Comparison of ENCODE assay signal across 2 worm cellular contexts in the genomic region with DNA sequence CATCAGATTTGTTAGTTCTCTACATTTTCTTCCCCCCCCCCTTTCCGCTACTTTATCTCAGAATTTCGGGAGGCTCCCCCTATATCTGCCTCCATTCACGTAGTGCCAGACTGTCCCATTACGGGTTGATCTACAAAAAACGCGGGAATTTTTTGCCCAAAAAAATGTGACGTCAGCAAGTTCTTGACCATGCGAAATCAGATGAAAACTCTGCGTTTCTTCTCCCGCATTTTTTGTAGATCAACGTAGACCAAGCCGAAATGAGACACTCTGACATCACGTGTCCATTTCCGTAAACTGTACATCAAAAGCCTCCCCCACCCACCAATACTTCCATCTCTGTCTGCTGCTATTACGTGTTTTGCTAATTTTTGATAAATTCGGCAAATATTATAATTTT.
TF ChIP-seq lines count a peak whose summit lies in the region.

No protein-coding gene starts in this region.

TF ChIP-seq in whole organism, L4 larva, 104 proteins besides CTCF, POLR2A, EP300 and RAD21:
- no peak for TF ChIP-seq nhr-102 (tag; optimal IDR thresholded peaks at IDR 0.05; lab: Kevin White, UChicago)
- peak; percentile 10; the same call in 1 of the 2 replicates for TF ChIP-seq lin-38 (GFP tag; IDR thresholded peaks at IDR 0.05; lab: Robert Waterston, UW)
- no peak for TF ChIP-seq lir-3 (tag; optimal IDR thresholded peaks at IDR 0.05; lab: Kevin White, UChicago)
- TF ChIP-seq nhr-28 (tag; optimal IDR thresholded peaks at IDR 0.05; lab: Kevin White, UChicago) = no peak
- no peak for TF ChIP-seq egl-43 (GFP tag; IDR thresholded peaks at IDR 0.05; lab: Robert Waterston, UW)
- TF ChIP-seq aly-2 (tag; optimal IDR thresholded peaks at IDR 0.05; lab: Kevin White, UChicago) = no peak
- TF ChIP-seq nhr-25 (tag; optimal IDR thresholded peaks at IDR 0.05; lab: Kevin White, UChicago; ENCODE audit: borderline replicate concordance, insufficient read depth) = no peak
- TF ChIP-seq spr-3 (GFP tag; optimal IDR thresholded peaks at IDR 0.05; lab: Kevin White, UChicago) = no peak
- TF ChIP-seq arid-1 (GFP tag; conservative IDR thresholded peaks at IDR 0.05; lab: Robert Waterston, UW) = peak; percentile 32; the same call in 1 of the 2 replicates
- no peak for TF ChIP-seq ces-1 (GFP tag; optimal IDR thresholded peaks at IDR 0.05; lab: Kevin White, UChicago)
- no peak for TF ChIP-seq cey-2 (tag; optimal IDR thresholded peaks at IDR 0.05; lab: Kevin White, UChicago; ENCODE audit: borderline replicate concordance, insufficient read depth)
- TF ChIP-seq daf-19 (GFP tag; conservative IDR thresholded peaks at IDR 0.05; lab: Robert Waterston, UW) = no peak
- no peak for TF ChIP-seq daf-16 (GFP tag; optimal IDR thresholded peaks at IDR 0.05; lab: Kevin White, UChicago)
- peak; percentile 0 for TF ChIP-seq daf-16 (tag; optimal IDR thresholded peaks at IDR 0.05; lab: Kevin White, UChicago)
- peak; percentile 53 for TF ChIP-seq aha-1 (tag; lab: Kevin White, UChicago)

TF ChIP-seq in whole organism, young adult, 124 proteins besides CTCF, POLR2A, EP300 and RAD21:
- no peak for TF ChIP-seq let-607 (tag; optimal IDR thresholded peaks at IDR 0.05; lab: Kevin White, UChicago)
- no peak for TF ChIP-seq hlh-12 (tag; optimal IDR thresholded peaks at IDR 0.05; lab: Kevin White, UChicago)
- peak; percentile 62 for TF ChIP-seq madf-6 (GFP tag; IDR thresholded peaks at IDR 0.05; lab: Robert Waterston, UW)
- TF ChIP-seq lin-26 (GFP tag; IDR thresholded peaks at IDR 0.05; lab: Robert Waterston, UW) = 0 out of 2 replicates have a peak, but pooled peaks have one; percentile 53
- peak; percentile 30; the same call in 1 of the 2 replicates for TF ChIP-seq dox-1 (GFP tag; IDR thresholded peaks at IDR 0.05; lab: Robert Waterston, UW)
- TF ChIP-seq cebp-1 (GFP tag; IDR thresholded peaks at IDR 0.05; lab: Robert Waterston, UW) = no peak
- no peak for TF ChIP-seq cebp-1 (tag; optimal IDR thresholded peaks at IDR 0.05; lab: Kevin White, UChicago)
- TF ChIP-seq tbp1 (GFP tag; optimal IDR thresholded peaks at IDR 0.05; lab: Kevin White, UChicago) = no peak
- no peak for TF ChIP-seq lir-1 (GFP tag; conservative IDR thresholded peaks at IDR 0.05; lab: Robert Waterston, UW)
- TF ChIP-seq rpc-1 (optimal IDR thresholded peaks at IDR 0.05; lab: Kevin White, UChicago) = no peak
- TF ChIP-seq rpc-1 (tag; optimal IDR thresholded peaks at IDR 0.05; lab: Kevin White, UChicago) = no peak
- no peak for TF ChIP-seq fkh-3 (tag; optimal IDR thresholded peaks at IDR 0.05; lab: Kevin White, UChicago)
- peak; percentile 12 for TF ChIP-seq die-1 (tag; optimal IDR thresholded peaks at IDR 0.05; lab: Kevin White, UChicago)
- TF ChIP-seq sea-2 (GFP tag; IDR thresholded peaks at IDR 0.05; lab: Robert Waterston, UW) = no peak
- TF ChIP-seq xnd-1 (tag; optimal IDR thresholded peaks at IDR 0.05; lab: Kevin White, UChicago) = no peak
- TF ChIP-seq ztf-3 (GFP tag; optimal IDR thresholded peaks at IDR 0.05; lab: Kevin White, UChicago) = no peak
- no peak for TF ChIP-seq ceh-27 (GFP tag; optimal IDR thresholded peaks at IDR 0.05; lab: Kevin White, UChicago)
- no peak for TF ChIP-seq Y95B8A.8 (GFP tag; IDR thresholded peaks at IDR 0.05; lab: Robert Waterston, UW)
- TF ChIP-seq ceh-100 (GFP tag; IDR thresholded peaks at IDR 0.05; lab: Robert Waterston, UW) = no peak
- no peak for TF ChIP-seq snpc-4 (GFP tag; optimal IDR thresholded peaks at IDR 0.05; lab: Kevin White, UChicago)
- TF ChIP-seq snpc-4 (tag; optimal IDR thresholded peaks at IDR 0.05; lab: Kevin White, UChicago) = no peak
- no peak for TF ChIP-seq K11D2.4 (GFP tag; IDR thresholded peaks at IDR 0.05; lab: Robert Waterston, UW)
- TF ChIP-seq unc-130 (GFP tag; optimal IDR thresholded peaks at IDR 0.05; lab: Kevin White, UChicago) = no peak
- TF ChIP-seq K12H6.12 (tag; optimal IDR thresholded peaks at IDR 0.05; lab: Kevin White, UChicago) = no peak
- TF ChIP-seq dpff-1 (tag; optimal IDR thresholded peaks at IDR 0.05; lab: Kevin White, UChicago) = no peak
- no peak for TF ChIP-seq hlh-26 (GFP tag; conservative IDR thresholded peaks at IDR 0.05; lab: Robert Waterston, UW)
- no peak for TF ChIP-seq unc-62 (GFP tag; optimal IDR thresholded peaks at IDR 0.05; lab: Kevin White, UChicago)
- no peak for TF ChIP-seq bed-2 (GFP tag; IDR thresholded peaks at IDR 0.05; lab: Robert Waterston, UW)
- no peak for TF ChIP-seq lsl-1 (GFP tag; optimal IDR thresholded peaks at IDR 0.05; lab: Kevin White, UChicago)
- TF ChIP-seq F33H1.4 (GFP tag; IDR thresholded peaks at IDR 0.05; lab: Robert Waterston, UW) = no peak
- TF ChIP-seq hsf-1 (GFP tag; IDR thresholded peaks at IDR 0.05; lab: Robert Waterston, UW) = peak; percentile 35; the same call in 1 of the 2 replicates
- no peak for TF ChIP-seq attf-3 (GFP tag; conservative IDR thresholded peaks at IDR 0.05; lab: Robert Waterston, UW)
- TF ChIP-seq ama-1 (optimal IDR thresholded peaks at IDR 0.05; lab: Kevin White, UChicago) = no peak
- TF ChIP-seq ama-1 (GFP tag; optimal IDR thresholded peaks at IDR 0.05; lab: Kevin White, UChicago) = no peak
- TF ChIP-seq madf-8 (GFP tag; conservative IDR thresholded peaks at IDR 0.05; lab: Robert Waterston, UW) = no peak
- no peak for TF ChIP-seq ceh-58 (GFP tag; IDR thresholded peaks at IDR 0.05; lab: Robert Waterston, UW)
- no peak for TF ChIP-seq tlf-1 (GFP tag; optimal IDR thresholded peaks at IDR 0.05; lab: Kevin White, UChicago)
- TF ChIP-seq rec-8 (tag; optimal IDR thresholded peaks at IDR 0.05; lab: Kevin White, UChicago) = no peak
- TF ChIP-seq gei-17 (GFP tag; optimal IDR thresholded peaks at IDR 0.05; lab: Kevin White, UChicago) = no peak
- no peak for TF ChIP-seq lin-54 (GFP tag; optimal IDR thresholded peaks at IDR 0.05; lab: Kevin White, UChicago)
- peak; percentile 24; the same call in 1 of the 2 replicates for TF ChIP-seq mcd-1 (GFP tag; IDR thresholded peaks at IDR 0.05; lab: Robert Waterston, UW)
- no peak for TF ChIP-seq nfya-1 (tag; optimal IDR thresholded peaks at IDR 0.05; lab: Kevin White, UChicago; ENCODE audit: borderline replicate concordance, insufficient read depth)
- TF ChIP-seq zim-3 (tag; optimal IDR thresholded peaks at IDR 0.05; lab: Kevin White, UChicago) = no peak
- 0 out of 2 replicates have a peak, but pooled peaks have one; percentile 17 for TF ChIP-seq B0336.3 (GFP tag; IDR thresholded peaks at IDR 0.05; lab: Robert Waterston, UW)
- TF ChIP-seq lin-40 (tag; optimal IDR thresholded peaks at IDR 0.05; lab: Kevin White, UChicago) = no peak
- TF ChIP-seq atf-7 (tag; optimal IDR thresholded peaks at IDR 0.05; lab: Kevin White, UChicago) = no peak
- TF ChIP-seq C17E4.6 (GFP tag; IDR thresholded peaks at IDR 0.05; lab: Robert Waterston, UW) = no peak
- no peak for TF ChIP-seq dpl-1 (GFP tag; optimal IDR thresholded peaks at IDR 0.05; lab: Kevin White, UChicago)
- TF ChIP-seq F57C9.4 (tag; optimal IDR thresholded peaks at IDR 0.05; lab: Kevin White, UChicago) = no peak
- TF ChIP-seq hmg-20 (GFP tag; IDR thresholded peaks at IDR 0.05; lab: Robert Waterston, UW) = no peak
- TF ChIP-seq F49E8.2 (tag; optimal IDR thresholded peaks at IDR 0.05; lab: Kevin White, UChicago; ENCODE audit: insufficient read depth) = no peak
- TF ChIP-seq nhr-90 (tag; optimal IDR thresholded peaks at IDR 0.05; lab: Kevin White, UChicago) = no peak
- no peak for TF ChIP-seq efl-1 (GFP tag; optimal IDR thresholded peaks at IDR 0.05; lab: Kevin White, UChicago)
- TF ChIP-seq hmg-1.2 (GFP tag; IDR thresholded peaks at IDR 0.05; lab: Robert Waterston, UW) = no peak
- no peak for TF ChIP-seq F55B11.4 (tag; optimal IDR thresholded peaks at IDR 0.05; lab: Kevin White, UChicago; ENCODE audit: borderline replicate concordance, insufficient read depth)
- no peak for TF ChIP-seq him-1 (tag; optimal IDR thresholded peaks at IDR 0.05; lab: Kevin White, UChicago)
- no peak for TF ChIP-seq F37B4.10 (GFP tag; IDR thresholded peaks at IDR 0.05; lab: Robert Waterston, UW)
- TF ChIP-seq lsy-27 (tag; optimal IDR thresholded peaks at IDR 0.05; lab: Kevin White, UChicago; ENCODE audit: borderline replicate concordance, insufficient read depth) = no peak
- no peak for TF ChIP-seq Y79H2A.3 (GFP tag; conservative IDR thresholded peaks at IDR 0.05; lab: Robert Waterston, UW)
- no peak for TF ChIP-seq ceh-91 (GFP tag; IDR thresholded peaks at IDR 0.05; lab: Robert Waterston, UW)
- TF ChIP-seq nhr-80 (tag; optimal IDR thresholded peaks at IDR 0.05; lab: Kevin White, UChicago) = no peak
- no peak for TF ChIP-seq madf-3 (GFP tag; IDR thresholded peaks at IDR 0.05; lab: Robert Waterston, UW)
- TF ChIP-seq nfya-2 (GFP tag; IDR thresholded peaks at IDR 0.05; lab: Robert Waterston, UW) = no peak
- TF ChIP-seq cebp-2 (GFP tag; IDR thresholded peaks at IDR 0.05; lab: Robert Waterston, UW) = no peak
